In genomic region chrX:12761295-12761775, ce11 we compare ENCODE assay signal across 5 worm cellular contexts.
TF ChIP-seq lines count a peak whose summit lies in the region.

No protein-coding gene starts in this region.

TF ChIP-seq in whole organism, L1 larva, 84 proteins besides CTCF, POLR2A, EP300 and RAD21 (continues in another document):
- TF ChIP-seq snpc-4 (tag; optimal IDR thresholded peaks at IDR 0.05; lab: Kevin White, UChicago) (no peak), nhr-76 (tag; optimal IDR thresholded peaks at IDR 0.05; lab: Kevin White, UChicago) (no peak), ceh-90 (tag; optimal IDR thresholded peaks at IDR 0.05; lab: Kevin White, UChicago) (no peak), mef-2 (tag; optimal IDR thresholded peaks at IDR 0.05; lab: Kevin White, UChicago) (no peak), nhr-20 (tag; optimal IDR thresholded peaks at IDR 0.05; lab: Kevin White, UChicago) (peak; percentile 61), nhr-71 (tag; optimal IDR thresholded peaks at IDR 0.05; lab: Kevin White, UChicago) (peak; percentile 82), lin-39 (tag; optimal IDR thresholded peaks at IDR 0.05; lab: Kevin White, UChicago) (peak; percentile 50), fkh-4 (tag; optimal IDR thresholded peaks at IDR 0.05; lab: Kevin White, UChicago; ENCODE audit: borderline replicate concordance) (peak; percentile 48), nhr-90 (tag; optimal IDR thresholded peaks at IDR 0.05; lab: Kevin White, UChicago; ENCODE audit: poor library complexity) (peak; percentile 26), rnt-1 (tag; optimal IDR thresholded peaks at IDR 0.05; lab: Kevin White, UChicago) (peak; percentile 55), grh-1 (GFP tag; IDR thresholded peaks at IDR 0.05; lab: Robert Waterston, UW) (peak; percentile 32; the same call in 1 of the 2 replicates), blmp-1 (tag; optimal IDR thresholded peaks at IDR 0.05; lab: Kevin White, UChicago) (peak; percentile 86), nhr-19 (GFP tag; conservative IDR thresholded peaks at IDR 0.05; lab: Robert Waterston, UW) (peak; percentile 55), lin-35 (GFP tag; optimal IDR thresholded peaks at IDR 0.05; lab: Kevin White, UChicago) (peak in 1 of 2 experiments; percentile 45), dsc-1 (tag; optimal IDR thresholded peaks at IDR 0.05; lab: Kevin White, UChicago) (peak; percentile 89), lin-13 (GFP tag; optimal IDR thresholded peaks at IDR 0.05; lab: Kevin White, UChicago) (no peak), unc-86 (tag; optimal IDR thresholded peaks at IDR 0.05; lab: Kevin White, UChicago) (no peak), vab-15 (tag; optimal IDR thresholded peaks at IDR 0.05; lab: Kevin White, UChicago) (peak; percentile 16)

TF ChIP-seq in whole organism, L2 larva, 48 proteins besides CTCF, POLR2A, EP300 and RAD21 (continues in another document):
- TF ChIP-seq sem-4 (tag; optimal IDR thresholded peaks at IDR 0.05; lab: Kevin White, UChicago): no peak
- TF ChIP-seq alr-1 (tag; optimal IDR thresholded peaks at IDR 0.05; lab: Kevin White, UChicago): no peak
- no peak for TF ChIP-seq mab-5 (tag; optimal IDR thresholded peaks at IDR 0.05; lab: Kevin White, UChicago)
- TF ChIP-seq nhr-25 (tag; optimal IDR thresholded peaks at IDR 0.05; lab: Kevin White, UChicago): peak; percentile 57
- TF ChIP-seq nhr-77 (tag; optimal IDR thresholded peaks at IDR 0.05; lab: Kevin White, UChicago): no peak
- no peak for TF ChIP-seq nhr-6 (tag; optimal IDR thresholded peaks at IDR 0.05; lab: Kevin White, UChicago)
- TF ChIP-seq mdl-1 (tag; optimal IDR thresholded peaks at IDR 0.05; lab: Kevin White, UChicago): peak in 1 of 2 experiments; percentile 40
- TF ChIP-seq ztf-1 (GFP tag; conservative IDR thresholded peaks at IDR 0.05; lab: Robert Waterston, UW): no peak
- TF ChIP-seq nhr-11 (tag; optimal IDR thresholded peaks at IDR 0.05; lab: Kevin White, UChicago): no peak
- no peak for TF ChIP-seq ztf-11 (tag; optimal IDR thresholded peaks at IDR 0.05; lab: Kevin White, UChicago)
- TF ChIP-seq gmeb-1 (tag; optimal IDR thresholded peaks at IDR 0.05; lab: Kevin White, UChicago): no peak
- TF ChIP-seq ceh-16 (tag; optimal IDR thresholded peaks at IDR 0.05; lab: Kevin White, UChicago): no peak
- no peak for TF ChIP-seq nhr-23 (tag; optimal IDR thresholded peaks at IDR 0.05; lab: Kevin White, UChicago)
- no peak for TF ChIP-seq elt-3 (tag; optimal IDR thresholded peaks at IDR 0.05; lab: Kevin White, UChicago)
- TF ChIP-seq nhr-10 (tag; optimal IDR thresholded peaks at IDR 0.05; lab: Kevin White, UChicago): no peak
- no peak for TF ChIP-seq ztf-4 (tag; optimal IDR thresholded peaks at IDR 0.05; lab: Kevin White, UChicago)
- no peak for TF ChIP-seq elt-1 (tag; optimal IDR thresholded peaks at IDR 0.05; lab: Kevin White, UChicago)
- TF ChIP-seq nhr-237 (tag; optimal IDR thresholded peaks at IDR 0.05; lab: Kevin White, UChicago): no peak
- no peak for TF ChIP-seq unc-39 (tag; optimal IDR thresholded peaks at IDR 0.05; lab: Kevin White, UChicago)
- TF ChIP-seq nhr-129 (tag; optimal IDR thresholded peaks at IDR 0.05; lab: Kevin White, UChicago): peak; percentile 49

TF ChIP-seq in whole organism, L3 larva, 47 proteins besides CTCF, POLR2A, EP300 and RAD21:
- TF ChIP-seq fos-1 (tag; optimal IDR thresholded peaks at IDR 0.05; lab: Kevin White, UChicago) (no peak), nhr-67 (tag; optimal IDR thresholded peaks at IDR 0.05; lab: Kevin White, UChicago) (no peak), elt-2 (tag; optimal IDR thresholded peaks at IDR 0.05; lab: Kevin White, UChicago) (peak; percentile 61), pha-4 (tag; optimal IDR thresholded peaks at IDR 0.05; lab: Kevin White, UChicago) (no peak), nhr-77 (tag; optimal IDR thresholded peaks at IDR 0.05; lab: Kevin White, UChicago) (no peak), snpc-4 (tag; optimal IDR thresholded peaks at IDR 0.05; lab: Kevin White, UChicago) (no peak), egl-5 (tag; optimal IDR thresholded peaks at IDR 0.05; lab: Kevin White, UChicago) (no peak), ceh-28 (tag; optimal IDR thresholded peaks at IDR 0.05; lab: Kevin White, UChicago) (no peak), ztf-11 (tag; optimal IDR thresholded peaks at IDR 0.05; lab: Kevin White, UChicago) (no peak), mdl-1 (tag; optimal IDR thresholded peaks at IDR 0.05; lab: Kevin White, UChicago) (no peak), ztf-4 (tag; optimal IDR thresholded peaks at IDR 0.05; lab: Kevin White, UChicago) (no peak), fkh-2 (tag; optimal IDR thresholded peaks at IDR 0.05; lab: Kevin White, UChicago) (no peak), nhr-25 (tag; optimal IDR thresholded peaks at IDR 0.05; lab: Kevin White, UChicago) (peak; percentile 47), elt-3 (tag; optimal IDR thresholded peaks at IDR 0.05; lab: Kevin White, UChicago) (peak in 1 of 3 experiments; percentile 38), egl-27 (tag; optimal IDR thresholded peaks at IDR 0.05; lab: Kevin White, UChicago) (no peak), ceh-82 (tag; optimal IDR thresholded peaks at IDR 0.05; lab: Kevin White, UChicago) (no peak), lin-39 (tag; optimal IDR thresholded peaks at IDR 0.05; lab: Kevin White, UChicago) (peak; percentile 41), lin-15B (tag; optimal IDR thresholded peaks at IDR 0.05; lab: Kevin White, UChicago) (no peak), pqm-1 (tag; optimal IDR thresholded peaks at IDR 0.05; lab: Kevin White, UChicago) (no peak), nhr-237 (tag; optimal IDR thresholded peaks at IDR 0.05; lab: Kevin White, UChicago) (no peak), jun-1 (tag; optimal IDR thresholded peaks at IDR 0.05; lab: Kevin White, UChicago) (no peak)

TF ChIP-seq in whole organism, L4 larva, 104 proteins besides CTCF, POLR2A, EP300 and RAD21 (continues in another document):
- peak; percentile 16 for TF ChIP-seq T20F7.1 (GFP tag; optimal IDR thresholded peaks at IDR 0.05; lab: Kevin White, UChicago)
- TF ChIP-seq D1046.2 (GFP tag; IDR thresholded peaks at IDR 0.05; lab: Robert Waterston, UW): no peak
- 0 out of 2 replicates have a peak, but pooled peaks have one; percentile 49 for TF ChIP-seq tra-1 (GFP tag; IDR thresholded peaks at IDR 0.05; lab: Robert Waterston, UW)
- peak in 1 of 2 experiments; percentile 45 for TF ChIP-seq daf-16 (GFP tag; optimal IDR thresholded peaks at IDR 0.05; lab: Kevin White, UChicago)
- no peak for TF ChIP-seq daf-16 (tag; optimal IDR thresholded peaks at IDR 0.05; lab: Kevin White, UChicago)
- peak; percentile 35 for TF ChIP-seq nhr-28 (tag; optimal IDR thresholded peaks at IDR 0.05; lab: Kevin White, UChicago)
- TF ChIP-seq fos-1 (tag; optimal IDR thresholded peaks at IDR 0.05; lab: Kevin White, UChicago): no peak
- TF ChIP-seq F10B5.3 (tag; optimal IDR thresholded peaks at IDR 0.05; lab: Kevin White, UChicago): no peak
- TF ChIP-seq snpc-1.2 (GFP tag; IDR thresholded peaks at IDR 0.05; lab: Robert Waterston, UW): no peak
- TF ChIP-seq nhr-48 (tag; optimal IDR thresholded peaks at IDR 0.05; lab: Kevin White, UChicago): peak; percentile 43
- TF ChIP-seq dmd-6 (GFP tag; IDR thresholded peaks at IDR 0.05; lab: Robert Waterston, UW): peak; percentile 49
- peak in 1 of 2 experiments; percentile 87 for TF ChIP-seq mdl-1 (tag; optimal IDR thresholded peaks at IDR 0.05; lab: Kevin White, UChicago)
- peak; percentile 4 for TF ChIP-seq dve-1 (tag; optimal IDR thresholded peaks at IDR 0.05; lab: Kevin White, UChicago; ENCODE audit: insufficient read depth)
- peak; percentile 85 for TF ChIP-seq mxl-3 (GFP tag; optimal IDR thresholded peaks at IDR 0.05; lab: Kevin White, UChicago)
- TF ChIP-seq jun-1 (tag; optimal IDR thresholded peaks at IDR 0.05; lab: Kevin White, UChicago): no peak
- 0 out of 2 replicates have a peak, but pooled peaks have one; percentile 25 for TF ChIP-seq lin-29 (GFP tag; IDR thresholded peaks at IDR 0.05; lab: Robert Waterston, UW)
- no peak for TF ChIP-seq T26A8.4 (GFP tag; IDR thresholded peaks at IDR 0.05; lab: Robert Waterston, UW)
- TF ChIP-seq rbr-2 (tag; optimal IDR thresholded peaks at IDR 0.05; lab: Kevin White, UChicago): no peak
- peak; percentile 75 for TF ChIP-seq hlh-30 (tag; optimal IDR thresholded peaks at IDR 0.05; lab: Kevin White, UChicago; ENCODE audit: insufficient read depth)
- TF ChIP-seq arid-1 (GFP tag; conservative IDR thresholded peaks at IDR 0.05; lab: Robert Waterston, UW): no peak
- peak; percentile 80 for TF ChIP-seq hlh-11 (tag; optimal IDR thresholded peaks at IDR 0.05; lab: Kevin White, UChicago)

TF ChIP-seq in whole organism, young adult, 124 proteins besides CTCF, POLR2A, EP300 and RAD21:
- TF ChIP-seq K11D2.4 (GFP tag; IDR thresholded peaks at IDR 0.05; lab: Robert Waterston, UW) (peak; percentile 17; the same call in 1 of the 2 replicates), ztf-22 (GFP tag; optimal IDR thresholded peaks at IDR 0.05; lab: Kevin White, UChicago) (no peak), nhr-80 (tag; optimal IDR thresholded peaks at IDR 0.05; lab: Kevin White, UChicago) (peak; percentile 76), attf-5 (GFP tag; optimal IDR thresholded peaks at IDR 0.05; lab: Kevin White, UChicago) (peak; percentile 16), atf-7 (tag; optimal IDR thresholded peaks at IDR 0.05; lab: Kevin White, UChicago) (peak; percentile 44), him-1 (tag; optimal IDR thresholded peaks at IDR 0.05; lab: Kevin White, UChicago) (no peak), ceh-27 (GFP tag; optimal IDR thresholded peaks at IDR 0.05; lab: Kevin White, UChicago) (no peak), let-607 (tag; optimal IDR thresholded peaks at IDR 0.05; lab: Kevin White, UChicago) (peak in 1 of 2 experiments; percentile 0), somi-1 (GFP tag; optimal IDR thresholded peaks at IDR 0.05; lab: Kevin White, UChicago) (peak; percentile 78), hsf-1 (GFP tag; IDR thresholded peaks at IDR 0.05; lab: Robert Waterston, UW) (no peak), lin-35 (GFP tag; optimal IDR thresholded peaks at IDR 0.05; lab: Kevin White, UChicago) (no peak), die-1 (tag; optimal IDR thresholded peaks at IDR 0.05; lab: Kevin White, UChicago) (peak; percentile 6), ztf-25 (GFP tag; IDR thresholded peaks at IDR 0.05; lab: Robert Waterston, UW) (no peak), ztf-26 (tag; optimal IDR thresholded peaks at IDR 0.05; lab: Kevin White, UChicago) (peak; percentile 75), cebp-1 (GFP tag; IDR thresholded peaks at IDR 0.05; lab: Robert Waterston, UW) (no peak), cebp-1 (tag; optimal IDR thresholded peaks at IDR 0.05; lab: Kevin White, UChicago) (no peak), unc-130 (GFP tag; optimal IDR thresholded peaks at IDR 0.05; lab: Kevin White, UChicago) (no peak), lin-40 (tag; optimal IDR thresholded peaks at IDR 0.05; lab: Kevin White, UChicago) (peak; percentile 47), F22D6.2 (tag; optimal IDR thresholded peaks at IDR 0.05; lab: Kevin White, UChicago) (no peak), dox-1 (GFP tag; IDR thresholded peaks at IDR 0.05; lab: Robert Waterston, UW) (peak; percentile 35; the same call in 1 of the 2 replicates)
